Worm (Caenorhabditis elegans) whole organism, early embryonic: ENCODE results near the gene srd-46.

Experiments
- ama-1 ChIP-seq: fragments of 150-350 bp; optimal IDR thresholded peaks from 2 replicates; lab custom pipeline; 2014
- ets-7 ChIP-seq: sonication (generic microtip); optimal IDR thresholded peaks from 2 replicates; lab custom pipeline; 2016; ENCODE audit warnings: missing genotype, missing genetic modification characterization, missing compliant biosample characterization
- pes-1 ChIP-seq: fragments of 200-800 bp; sonication (Bioruptor generic); IDR thresholded peaks from 2 replicates; pipeline ENCODE4 v1.3.6; 2022; ENCODE audit warnings: missing genetic modification reagents, missing genetic modification characterization, missing compliant biosample characterization
- sea-1 ChIP-seq: fragments of 200-800 bp; sonication (Bioruptor generic); conservative IDR thresholded peaks from 2 replicates; pipeline ENCODE4 v1.3.6; 2022; ENCODE audit warnings: missing genetic modification characterization, missing compliant biosample characterization
- tra-4 ChIP-seq: sonication (generic microtip); optimal IDR thresholded peaks from 2 replicates; lab custom pipeline; 2017; ENCODE audit warnings: missing genetic modification characterization, missing compliant biosample characterization

DNA sequence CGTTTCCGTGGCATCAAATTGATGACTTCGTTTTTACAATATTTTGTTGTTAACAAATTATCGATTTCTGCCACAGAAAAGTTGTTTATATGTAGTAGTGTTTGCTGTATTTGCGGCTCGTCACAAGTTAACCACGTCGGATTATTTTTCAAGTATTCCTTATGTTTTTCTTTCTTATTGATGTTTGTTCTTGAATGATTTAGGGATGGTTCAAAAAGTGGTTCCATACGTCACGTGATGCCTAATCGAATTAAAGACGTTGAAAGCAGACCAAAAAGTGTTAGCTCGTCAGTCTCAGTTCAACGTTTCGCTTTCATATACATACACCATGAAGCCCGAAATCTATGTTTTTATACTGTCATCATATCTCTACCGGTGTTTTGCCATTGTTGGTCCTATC is 46.4 kb upstream of the srd-46 start, which contains the start of gene lips-2:
- TF ChIP-seq ama-1 (lab: Kevin White, UChicago) (no peak), pes-1 (GFP tag; lab: Robert Waterston, UW) (no peak), tra-4 (no peak), ets-7 (no peak), sea-1 (no peak)
